Worm (Caenorhabditis elegans) whole organism, L1 larva: ENCODE measurements around the gene Y67H2A.7.

ENCODE experiments used
- C34B4.2 ChIP-seq: sonication (generic microtip); optimal IDR thresholded peaks from 2 replicates; lab custom pipeline; 2017; ENCODE audit warnings: mild to moderate bottlenecking, missing genetic modification characterization, missing compliant biosample characterization
- F16B12.6 ChIP-seq: fragments of 150-350 bp; optimal IDR thresholded peaks from 2 replicates; lab custom pipeline; 2014; ENCODE audit warnings: missing biosample characterization, missing genetic modification characterization
- Y116A8C.19 ChIP-seq: sonication (generic microtip); optimal IDR thresholded peaks from 2 replicates; lab custom pipeline; 2016; ENCODE audit warnings: missing compliant biosample characterization, missing genetic modification characterization, borderline replicate concordance
- aha-1 ChIP-seq: fragments of 150-350 bp; optimal IDR thresholded peaks from 2 replicates; lab custom pipeline; 2014; ENCODE audit warnings: missing biosample characterization, missing genetic modification characterization
- aly-2 ChIP-seq: fragments of 150-350 bp; optimal IDR thresholded peaks from 2 replicates; lab custom pipeline; 2014; ENCODE audit warnings: missing biosample characterization, missing genetic modification characterization
- ama-1 ChIP-seq: fragments of 150-350 bp; optimal IDR thresholded peaks from 2 replicates; lab custom pipeline; 2014
- ceh-63 ChIP-seq: fragments of 200-800 bp; sonication (Bioruptor generic); optimal IDR thresholded peaks from 2 replicates; lab custom pipeline; 2018; ENCODE audit warnings: mild to moderate bottlenecking, missing genetic modification characterization, missing compliant biosample characterization
- ceh-8 ChIP-seq: fragments of 200-800 bp; sonication (Bioruptor generic); optimal IDR thresholded peaks from 2 replicates; lab custom pipeline; 2018; ENCODE audit warnings: mild to moderate bottlenecking, missing genetic modification characterization, moderate library complexity, missing compliant biosample characterization
- ceh-90 ChIP-seq: sonication (generic microtip); optimal IDR thresholded peaks from 2 replicates; lab custom pipeline; 2016; ENCODE audit warnings: missing genetic modification characterization, missing compliant biosample characterization
- ces-1 ChIP-seq: fragments of 150-350 bp; optimal IDR thresholded peaks from 2 replicates; lab custom pipeline; 2014; ENCODE audit warnings: missing biosample characterization, missing genetic modification reagents, missing genetic modification characterization
- dpl-1 ChIP-seq, 3 experiments: fragments of 150-350 bp in 2 of 3; sonication (generic microtip) in 1 of 3; optimal IDR thresholded peaks; 2 replicates each; lab custom pipeline; 2014 to 2017; ENCODE audit warnings: missing biosample characterization in 3 of 3, missing genetic modification characterization in 3 of 3, missing genetic modification reagents in 3 of 3
- egl-13 ChIP-seq: sonication (generic microtip); optimal IDR thresholded peaks from 2 replicates; lab custom pipeline; 2016; ENCODE audit warnings: missing genotype, missing genetic modification reagents, missing genetic modification characterization, missing compliant biosample characterization
- egl-27 ChIP-seq, 2 experiments: fragments of 150-350 bp in 1 of 2; sonication (generic microtip); optimal IDR thresholded peaks; 3 replicates each; lab custom pipeline; 2017 to 2018; ENCODE audit warnings: missing biosample characterization in 2 of 2, missing genetic modification characterization in 2 of 2, missing genetic modification reagents in 2 of 2
- elt-2 ChIP-seq: sonication (generic microtip); optimal IDR thresholded peaks from 2 replicates; lab custom pipeline; 2016; ENCODE audit warnings: missing genetic modification characterization, mild to moderate bottlenecking, inconsistent platforms, missing compliant biosample characterization, missing genetic modification reagents
- fkh-4 ChIP-seq: sonication (generic microtip); optimal IDR thresholded peaks from 2 replicates; lab custom pipeline; 2016; ENCODE audit warnings: missing compliant biosample characterization, missing genetic modification characterization, borderline replicate concordance
- fkh-8 ChIP-seq: sonication (generic microtip); optimal IDR thresholded peaks from 2 replicates; lab custom pipeline; 2016; ENCODE audit warnings: mild to moderate bottlenecking, missing genetic modification characterization, missing compliant biosample characterization
- grh-1 ChIP-seq: fragments of 200-800 bp; sonication (Bioruptor generic); IDR thresholded peaks from 2 replicates; pipeline ENCODE4 v1.3.6; 2022; ENCODE audit warnings: missing genetic modification reagents, missing genetic modification characterization, missing compliant biosample characterization
- hlh-17 ChIP-seq: fragments of 200-800 bp; sonication (Bioruptor generic); optimal IDR thresholded peaks from 2 replicates; lab custom pipeline; 2018; ENCODE audit warnings: missing genetic modification characterization, mild to moderate bottlenecking, missing compliant biosample characterization, moderate library complexity, borderline replicate concordance
- isw-1 ChIP-seq: fragments of 200-800 bp; sonication (Bioruptor generic); IDR thresholded peaks from 2 replicates; pipeline ENCODE4 v1.3.6; 2022; ENCODE audit warnings: missing genetic modification characterization, missing compliant biosample characterization
- jun-1 ChIP-seq: fragments of 150-350 bp; optimal IDR thresholded peaks from 2 replicates; lab custom pipeline; 2014; ENCODE audit warnings: missing biosample characterization, missing genetic modification reagents, missing genetic modification characterization
- lin-13 ChIP-seq: fragments of 150-350 bp; optimal IDR thresholded peaks from 2 replicates; lab custom pipeline; 2014; ENCODE audit warnings: missing biosample characterization, missing genetic modification reagents, missing genetic modification characterization
- lin-39 ChIP-seq: fragments of 150-350 bp; optimal IDR thresholded peaks from 2 replicates; lab custom pipeline; 2014; ENCODE audit warnings: missing biosample characterization, missing genetic modification reagents, missing genetic modification characterization
- lir-3 ChIP-seq: sonication (generic microtip); optimal IDR thresholded peaks from 2 replicates; lab custom pipeline; 2016; ENCODE audit warnings: mild to moderate bottlenecking, missing genetic modification characterization, moderate library complexity, missing compliant biosample characterization; ENCODE audit not compliant: poor library complexity
- lsy-2 ChIP-seq, 2 experiments: fragments of 150-350 bp; optimal IDR thresholded peaks; 2 replicates each; lab custom pipeline; 2014; ENCODE audit warnings: missing biosample characterization in 2 of 2, missing genetic modification characterization in 2 of 2
- mdl-1 ChIP-seq, 2 experiments: fragments of 150-350 bp; optimal IDR thresholded peaks; 2 replicates each; lab custom pipeline; 2014 to 2017; ENCODE audit warnings: missing biosample characterization in 2 of 2, missing genetic modification characterization in 2 of 2, inconsistent platforms in 1 of 2
- mef-2 ChIP-seq: fragments of 150-350 bp; optimal IDR thresholded peaks from 2 replicates; lab custom pipeline; 2014; ENCODE audit warnings: missing biosample characterization, missing genetic modification characterization
- mep-1 ChIP-seq: fragments of 150-350 bp; optimal IDR thresholded peaks from 2 replicates; lab custom pipeline; 2014; ENCODE audit warnings: missing biosample characterization, missing genetic modification characterization
- nhr-11 ChIP-seq: fragments of 150-350 bp; optimal IDR thresholded peaks from 2 replicates; lab custom pipeline; 2014; ENCODE audit warnings: missing biosample characterization, missing genetic modification characterization
- nhr-12 ChIP-seq: sonication (generic microtip); optimal IDR thresholded peaks from 2 replicates; lab custom pipeline; 2017; ENCODE audit warnings: missing biosample characterization, missing genetic modification characterization
- nhr-19 ChIP-seq: fragments of 200-800 bp; sonication (Bioruptor generic); conservative IDR thresholded peaks from 2 replicates; pipeline ENCODE4 v1.3.6; 2022; ENCODE audit warnings: missing genetic modification characterization, missing compliant biosample characterization
- nhr-20 ChIP-seq: sonication (generic microtip); optimal IDR thresholded peaks from 2 replicates; lab custom pipeline; 2016; ENCODE audit warnings: mild to moderate bottlenecking, missing genetic modification characterization, missing compliant biosample characterization
- nhr-237 ChIP-seq: fragments of 150-350 bp; optimal IDR thresholded peaks from 2 replicates; lab custom pipeline; 2014; ENCODE audit warnings: missing biosample characterization, missing genetic modification characterization
- nhr-47 ChIP-seq: sonication (generic microtip); optimal IDR thresholded peaks from 2 replicates; lab custom pipeline; 2016; ENCODE audit warnings: mild to moderate bottlenecking, missing genetic modification characterization, moderate library complexity, missing compliant biosample characterization
- nhr-76 ChIP-seq: sonication (generic microtip); optimal IDR thresholded peaks from 2 replicates; lab custom pipeline; 2017; ENCODE audit warnings: missing biosample characterization, missing genetic modification characterization
- nhr-77 ChIP-seq: fragments of 150-350 bp; optimal IDR thresholded peaks from 2 replicates; lab custom pipeline; 2014; ENCODE audit warnings: missing biosample characterization, missing genetic modification characterization
- pag-3 ChIP-seq: sonication (generic microtip); optimal IDR thresholded peaks from 2 replicates; lab custom pipeline; 2017; ENCODE audit warnings: missing genetic modification characterization, mild to moderate bottlenecking, missing compliant biosample characterization, antibody characterized with exemption, borderline replicate concordance; ENCODE audit not compliant: insufficient read depth
- pax-3 ChIP-seq: fragments of 200-800 bp; sonication (Bioruptor generic); optimal IDR thresholded peaks from 2 replicates; lab custom pipeline; 2018; ENCODE audit warnings: mild to moderate bottlenecking, missing genetic modification characterization, moderate library complexity, missing compliant biosample characterization
- rnt-1 ChIP-seq: sonication (generic microtip); optimal IDR thresholded peaks from 2 replicates; lab custom pipeline; 2016; ENCODE audit warnings: mild to moderate bottlenecking, missing genetic modification characterization, moderate library complexity, missing compliant biosample characterization
- snpc-4 ChIP-seq: fragments of 150-350 bp; optimal IDR thresholded peaks from 2 replicates; lab custom pipeline; 2014; ENCODE audit warnings: missing biosample characterization, missing genetic modification characterization
- snu-23 ChIP-seq: sonication (generic microtip); optimal IDR thresholded peaks from 2 replicates; lab custom pipeline; 2016; ENCODE audit warnings: missing genetic modification characterization, missing compliant biosample characterization
- sox-4 ChIP-seq: sonication (generic microtip); optimal IDR thresholded peaks from 2 replicates; lab custom pipeline; 2016; ENCODE audit warnings: missing genetic modification characterization, missing compliant biosample characterization
- sptf-1 ChIP-seq: fragments of 150-350 bp; optimal IDR thresholded peaks from 2 replicates; lab custom pipeline; 2014; ENCODE audit warnings: missing biosample characterization, missing genetic modification characterization
- sup-37 ChIP-seq: fragments of 200-800 bp; sonication (Bioruptor generic); optimal IDR thresholded peaks from 2 replicates; lab custom pipeline; 2018; ENCODE audit warnings: mild to moderate bottlenecking, missing genetic modification characterization, missing compliant biosample characterization
- swsn-7 ChIP-seq: sonication (generic microtip); optimal IDR thresholded peaks from 2 replicates; lab custom pipeline; 2016; ENCODE audit warnings: missing genetic modification characterization, missing compliant biosample characterization
- tbx-2 ChIP-seq: sonication (generic microtip); optimal IDR thresholded peaks from 2 replicates; lab custom pipeline; 2016; ENCODE audit warnings: missing genetic modification characterization, missing compliant biosample characterization
- tlp-1 ChIP-seq: fragments of 150-350 bp; optimal IDR thresholded peaks from 2 replicates; lab custom pipeline; 2014; ENCODE audit warnings: missing biosample characterization, missing genetic modification characterization
- unc-130 ChIP-seq: fragments of 150-350 bp; optimal IDR thresholded peaks from 2 replicates; lab custom pipeline; 2017; ENCODE audit warnings: missing biosample characterization, missing genetic modification characterization, inconsistent platforms
- unc-30 ChIP-seq: sonication (generic microtip); optimal IDR thresholded peaks from 2 replicates; lab custom pipeline; 2017; ENCODE audit warnings: missing biosample characterization, missing genetic modification characterization
- unc-62 ChIP-seq: fragments of 150-350 bp; optimal IDR thresholded peaks from 2 replicates; lab custom pipeline; 2014; ENCODE audit warnings: missing biosample characterization, missing genetic modification reagents, missing genetic modification characterization
- unc-86 ChIP-seq: sonication (generic microtip); optimal IDR thresholded peaks from 2 replicates; lab custom pipeline; 2016; ENCODE audit warnings: missing genetic modification characterization, missing compliant biosample characterization
- unc-98 ChIP-seq: fragments of 200-800 bp; sonication (Bioruptor generic); IDR thresholded peaks from 2 replicates; pipeline ENCODE4 v1.3.6; 2022; ENCODE audit warnings: missing genetic modification characterization, missing compliant biosample characterization
- xbp-1 ChIP-seq: sonication (generic microtip); optimal IDR thresholded peaks from 2 replicates; lab custom pipeline; 2016; ENCODE audit warnings: missing genetic modification characterization, missing compliant biosample characterization
- zip-4 ChIP-seq: fragments of 200-800 bp; sonication (Bioruptor generic); optimal IDR thresholded peaks from 2 replicates; lab custom pipeline; 2018; ENCODE audit warnings: mild to moderate bottlenecking, missing genetic modification characterization, moderate library complexity, missing compliant biosample characterization
- ztf-11 ChIP-seq, 2 experiments: sonication (generic microtip); optimal IDR thresholded peaks; 2 replicates each; lab custom pipeline; 2016 to 2017; ENCODE audit warnings: missing genetic modification characterization in 2 of 2, missing biosample characterization in 1 of 2, missing compliant biosample characterization in 1 of 2

Gene Y67H2A.7

DNA sequence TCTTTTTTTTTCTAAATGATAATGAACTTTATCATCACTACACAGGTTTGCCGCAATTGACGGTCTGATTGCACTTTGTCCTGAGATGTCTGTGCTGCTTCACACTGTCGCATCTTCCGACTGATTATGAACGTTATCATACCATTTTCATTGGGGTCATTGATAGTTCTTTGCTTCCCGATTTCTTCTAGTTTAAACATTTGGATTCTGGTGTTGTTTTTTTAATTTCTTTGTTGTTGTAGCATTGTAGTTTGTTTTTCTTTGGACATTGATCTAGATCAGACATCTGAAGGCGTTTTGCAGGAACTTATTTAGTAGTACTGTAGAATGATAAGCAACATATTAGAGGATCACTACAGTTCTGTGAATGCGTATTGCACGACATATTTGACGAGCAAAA, 15.2 kb downstream of the Y67H2A.7 start (continued):
- TF ChIP-seq aly-2 (tag; lab: Kevin White, UChicago) (no peak), unc-130 (no peak), ceh-90 (no peak), snu-23 (GFP tag; lab: Kevin White, UChicago) (peak; percentile 47), hlh-17 (no peak), elt-2 (tag; lab: Kevin White, UChicago) (peak; percentile 94), fkh-8 (tag; lab: Kevin White, UChicago) (no peak), ces-1 (GFP tag; lab: Kevin White, UChicago) (no peak), aha-1 (tag; lab: Kevin White, UChicago) (no peak), mef-2 (no peak), tbx-2 (tag; lab: Kevin White, UChicago) (peak; percentile 3), lin-13 (GFP tag; lab: Kevin White, UChicago) (no peak), lsy-2 (tag; optimal IDR thresholded peaks at IDR 0.05; lab: Kevin White, UChicago) (no peak), nhr-20 (peak; percentile 83), pax-3 (tag; lab: Kevin White, UChicago) (no peak), nhr-11 (tag; lab: Kevin White, UChicago) (no peak), nhr-19 (peak; percentile 74), egl-13 (no peak), egl-27 (tag; optimal IDR thresholded peaks at IDR 0.05; lab: Kevin White, UChicago) (no peak), C34B4.2 (tag; lab: Kevin White, UChicago) (no peak), ama-1 (lab: Kevin White, UChicago) (no peak), sox-4 (tag; lab: Kevin White, UChicago) (no peak), ceh-8 (no peak), lir-3 (tag; lab: Kevin White, UChicago) (no peak), sup-37 (GFP tag; lab: Kevin White, UChicago) (no peak), dpl-1 (GFP tag; optimal IDR thresholded peaks at IDR 0.05; lab: Kevin White, UChicago) (no peak), ztf-11 (tag; optimal IDR thresholded peaks at IDR 0.05; lab: Kevin White, UChicago) (no peak), nhr-12 (no peak), lin-39 (tag; lab: Kevin White, UChicago) (no peak), zip-4 (GFP tag; lab: Kevin White, UChicago) (no peak), mep-1 (no peak), Y116A8C.19 (tag; lab: Kevin White, UChicago) (no peak), nhr-237 (no peak), unc-62 (GFP tag; lab: Kevin White, UChicago) (no peak), nhr-47 (tag; lab: Kevin White, UChicago) (no peak), fkh-4 (tag; lab: Kevin White, UChicago) (no peak), unc-98 (no peak), xbp-1 (tag; lab: Kevin White, UChicago) (no peak), rnt-1 (tag; lab: Kevin White, UChicago) (no peak), isw-1 (GFP tag; lab: Robert Waterston, UW) (no peak), pag-3 (tag; lab: Kevin White, UChicago) (no peak), grh-1 (GFP tag; lab: Robert Waterston, UW) (0 out of 2 replicates have a peak, but pooled peaks have one; percentile 26), ceh-63 (GFP tag; lab: Kevin White, UChicago) (no peak), tlp-1 (no peak), swsn-7 (tag; lab: Kevin White, UChicago) (no peak), mdl-1 (tag; optimal IDR thresholded peaks at IDR 0.05; lab: Kevin White, UChicago) (peak in 1 of 2 experiments; percentile 12), unc-86 (tag; lab: Kevin White, UChicago) (no peak), nhr-76 (tag; lab: Kevin White, UChicago) (no peak), jun-1 (peak; percentile 31), F16B12.6 (tag; lab: Kevin White, UChicago) (no peak), snpc-4 (tag; lab: Kevin White, UChicago) (no peak), nhr-77 (tag; lab: Kevin White, UChicago) (no peak), sptf-1 (tag; lab: Kevin White, UChicago) (no peak), unc-30 (no peak)
